Fruit fly (Drosophila melanogaster) whole organism, embryonic: ENCODE measurements around the gene Rrp47.

Source experiments
- B-H2 ChIP-seq: fragments of 200-800 bp; sonication (Bioruptor generic); optimal IDR thresholded peaks from 2 replicates; lab custom pipeline; 2018; ENCODE audit warnings: missing biosample characterization, mild to moderate bottlenecking, missing genetic modification characterization
- CG1024 ChIP-seq: fragments of 200-800 bp; sonication (Bioruptor generic); IDR thresholded peaks from 2 replicates; pipeline ENCODE4 v1.3.6; 2022; ENCODE audit warnings: missing biosample characterization, missing genetic modification characterization
- CG12299 ChIP-seq: fragments of 200-800 bp; sonication (Bioruptor generic); optimal IDR thresholded peaks from 2 replicates; lab custom pipeline; 2018; ENCODE audit warnings: missing biosample characterization, mild to moderate bottlenecking, missing genetic modification characterization
- CG12659 ChIP-seq: fragments of 200-800 bp; sonication (Bioruptor generic); optimal IDR thresholded peaks from 3 replicates; lab custom pipeline; 2017; ENCODE audit warnings: mild to moderate bottlenecking, missing biosample characterization, missing genetic modification reagents, missing genetic modification characterization
- CG13624 ChIP-seq: fragments of 200-800 bp; sonication (Bioruptor generic); optimal IDR thresholded peaks from 2 replicates; lab custom pipeline; 2016; ENCODE audit warnings: missing biosample characterization, missing genetic modification characterization
- CG13894 ChIP-seq: fragments of 200-800 bp; sonication (Bioruptor generic); optimal IDR thresholded peaks from 3 replicates; lab custom pipeline; 2018; ENCODE audit warnings: missing biosample characterization, mild to moderate bottlenecking, missing genetic modification characterization, moderate library complexity
- CG14441 ChIP-seq: fragments of 200-800 bp; sonication (Bioruptor generic); IDR thresholded peaks from 2 replicates; pipeline ENCODE4 v1.3.6; 2022; ENCODE audit warnings: missing biosample characterization, missing genetic modification characterization
- CG14710 ChIP-seq: fragments of 200-800 bp; sonication (Bioruptor generic); optimal IDR thresholded peaks from 3 replicates; lab custom pipeline; 2019; ENCODE audit warnings: missing biosample characterization, mild to moderate bottlenecking, missing genetic modification characterization, moderate library complexity
- CG1603 ChIP-seq: fragments of 200-800 bp; sonication (Bioruptor generic); optimal IDR thresholded peaks from 2 replicates; lab custom pipeline; 2019; ENCODE audit warnings: missing biosample characterization, mild to moderate bottlenecking, missing genetic modification characterization, moderate library complexity
- CG16779 ChIP-seq: fragments of 200-800 bp; sonication (Bioruptor generic); IDR thresholded peaks from 2 replicates; pipeline ENCODE4 v1.3.6; 2022; ENCODE audit warnings: missing biosample characterization, missing genetic modification characterization
- CG17802 ChIP-seq: fragments of 200-800 bp; sonication (Bioruptor generic); optimal IDR thresholded peaks from 2 replicates; lab custom pipeline; 2018; ENCODE audit warnings: missing biosample characterization, mild to moderate bottlenecking, missing genetic modification characterization, moderate library complexity
- CG17829 ChIP-seq: fragments of 200-800 bp; optimal IDR thresholded peaks from 2 replicates; lab custom pipeline; 2019; ENCODE audit warnings: missing biosample characterization, mild to moderate bottlenecking, missing genetic modification characterization, moderate library complexity
- CG30020 ChIP-seq: fragments of 200-800 bp; optimal IDR thresholded peaks from 2 replicates; lab custom pipeline; 2019; ENCODE audit warnings: missing biosample characterization, mild to moderate bottlenecking, missing genetic modification characterization, moderate library complexity
- CG30431 ChIP-seq: fragments of 200-800 bp; sonication (Bioruptor generic); optimal IDR thresholded peaks from 2 replicates; lab custom pipeline; 2017; ENCODE audit warnings: missing biosample characterization, missing genetic modification characterization
- CG3995 ChIP-seq: fragments of 200-800 bp; sonication (Bioruptor generic); optimal IDR thresholded peaks from 3 replicates; lab custom pipeline; 2016; ENCODE audit warnings: missing biosample characterization, missing genetic modification characterization
- CG4282 ChIP-seq: fragments of 200-800 bp; sonication (Bioruptor generic); optimal IDR thresholded peaks from 2 replicates; lab custom pipeline; 2016; ENCODE audit warnings: missing biosample characterization, missing genetic modification characterization
- CG6683 ChIP-seq: fragments of 200-800 bp; sonication (Bioruptor generic); optimal IDR thresholded peaks from 2 replicates; lab custom pipeline; 2017; ENCODE audit warnings: missing biosample characterization, mild to moderate bottlenecking, missing genetic modification characterization, missing genetic modification reagents
- CG6791 ChIP-seq: fragments of 200-800 bp; sonication (Bioruptor generic); IDR thresholded peaks from 3 replicates; pipeline ENCODE4 v1.3.6; 2022; ENCODE audit warnings: missing biosample characterization, missing genetic modification characterization; ENCODE audit not compliant: partially characterized antibody
- CG7357 ChIP-seq: fragments of 200-800 bp; sonication (Bioruptor generic); IDR thresholded peaks from 3 replicates; pipeline ENCODE4 v1.3.6; 2022; ENCODE audit warnings: missing biosample characterization, missing genetic modification characterization
- CG8924 ChIP-seq: fragments of 200-800 bp; optimal IDR thresholded peaks from 3 replicates; lab custom pipeline; 2019; ENCODE audit warnings: missing biosample characterization, mild to moderate bottlenecking, missing genetic modification characterization, moderate library complexity
- CHES-1-like ChIP-seq: fragments of 200-800 bp; sonication (Bioruptor generic); optimal IDR thresholded peaks from 2 replicates; lab custom pipeline; 2016; ENCODE audit warnings: missing biosample characterization, missing genetic modification characterization
- CkIIα-i1 ChIP-seq: fragments of 200-800 bp; sonication (Bioruptor generic); IDR thresholded peaks from 2 replicates; pipeline ENCODE4 v1.3.6; 2022; ENCODE audit warnings: missing biosample characterization, missing genetic modification characterization
- D19A ChIP-seq: fragments of 200-800 bp; optimal IDR thresholded peaks from 3 replicates; lab custom pipeline; 2019; ENCODE audit warnings: missing biosample characterization, mild to moderate bottlenecking, missing genetic modification characterization, moderate library complexity
- Hand ChIP-seq: fragments of 200-800 bp; sonication (Bioruptor generic); optimal IDR thresholded peaks from 2 replicates; lab custom pipeline; 2017; ENCODE audit warnings: mild to moderate bottlenecking, missing biosample characterization, missing genetic modification reagents, missing genetic modification characterization
- HmgZ ChIP-seq: fragments of 200-800 bp; sonication (Bioruptor generic); optimal IDR thresholded peaks from 2 replicates; lab custom pipeline; 2018; ENCODE audit warnings: missing biosample characterization, mild to moderate bottlenecking, missing genetic modification characterization
- Med ChIP-seq: fragments of 200-800 bp; sonication (Bioruptor generic); peaks from one replicate; lab custom pipeline; 2016; ENCODE audit warnings: missing biosample characterization, missing genetic modification characterization, mild to moderate bottlenecking, inconsistent platforms, moderate library complexity
- Myb ChIP-seq: fragments of 200-800 bp; sonication (Bioruptor generic); optimal IDR thresholded peaks from 2 replicates; lab custom pipeline; 2016; ENCODE audit warnings: missing biosample characterization, missing genetic modification characterization
- Oaz ChIP-seq: fragments of 200-800 bp; sonication (Bioruptor generic); IDR thresholded peaks from 2 replicates; pipeline ENCODE4 v1.3.6; 2022; ENCODE audit warnings: missing biosample characterization, missing genetic modification characterization
- Oli ChIP-seq: fragments of 200-800 bp; sonication (Bioruptor generic); optimal IDR thresholded peaks from 2 replicates; lab custom pipeline; 2018; ENCODE audit warnings: missing biosample characterization, mild to moderate bottlenecking, missing genetic modification characterization, moderate library complexity
- Pdp1 ChIP-seq, 2 experiments: fragments of 200-800 bp; sonication (Bioruptor generic); optimal IDR thresholded peaks; 3 replicates each; lab custom pipeline; 2016; ENCODE audit warnings: missing biosample characterization in 2 of 2, missing genetic modification characterization in 2 of 2, mild to moderate bottlenecking in 1 of 2, moderate library complexity in 1 of 2
- Poxn ChIP-seq: fragments of 200-800 bp; sonication (Bioruptor generic); IDR thresholded peaks from 2 replicates; pipeline ENCODE4 v1.3.6; 2022; ENCODE audit warnings: missing biosample characterization, missing genetic modification characterization
- Ptx1 ChIP-seq: fragments of 200-800 bp; sonication (Bioruptor generic); IDR thresholded peaks from 2 replicates; pipeline ENCODE4 v1.3.6; 2022; ENCODE audit warnings: missing biosample characterization, missing genetic modification characterization
- Vsx1 ChIP-seq: fragments of 200-800 bp; sonication (Bioruptor generic); optimal IDR thresholded peaks from 2 replicates; lab custom pipeline; 2017; ENCODE audit warnings: missing biosample characterization, mild to moderate bottlenecking, missing genetic modification characterization, missing genetic modification reagents
- Xrp1 ChIP-seq: fragments of 200-800 bp; sonication (Bioruptor generic); IDR thresholded peaks from 2 replicates; pipeline ENCODE4 v1.3.6; 2022; ENCODE audit warnings: missing biosample characterization, missing genetic modification characterization
- ara ChIP-seq: fragments of 200-800 bp; sonication (Bioruptor generic); IDR thresholded peaks from 2 replicates; pipeline ENCODE4 v1.3.6; 2022; ENCODE audit warnings: missing biosample characterization, missing genetic modification characterization
- bbx ChIP-seq: fragments of 200-800 bp; sonication (Bioruptor generic); IDR thresholded peaks from 2 replicates; pipeline ENCODE4 v1.3.6; 2022; ENCODE audit warnings: missing biosample characterization, missing genetic modification characterization; ENCODE audit not compliant: partially characterized antibody
- br ChIP-seq: fragments of >200 bp; optimal IDR thresholded peaks from 2 replicates; lab custom pipeline; 2017
- dan ChIP-seq: fragments of 200-800 bp; sonication (Bioruptor generic); IDR thresholded peaks from 2 replicates; pipeline ENCODE4 v1.3.6; 2022; ENCODE audit warnings: missing biosample characterization, missing genetic modification characterization
- hth ChIP-seq: fragments of >200 bp; optimal IDR thresholded peaks from 2 replicates; lab custom pipeline; 2017; ENCODE audit warnings: inconsistent platforms
- insv ChIP-seq, 2 experiments: fragments of 200-800 bp; sonication (Bioruptor generic); optimal IDR thresholded peaks; 3 replicates each; lab custom pipeline; 2016 to 2018; ENCODE audit warnings: missing biosample characterization in 2 of 2, missing genetic modification characterization in 2 of 2
- nmo ChIP-seq: fragments of 200-800 bp; sonication (Bioruptor generic); optimal IDR thresholded peaks from 2 replicates; lab custom pipeline; 2018; ENCODE audit warnings: missing biosample characterization, mild to moderate bottlenecking, missing genetic modification characterization, moderate library complexity
- pan ChIP-seq, 4 experiments: fragments of >200 bp in 3 of 4; fragments of 200-800 bp in 1 of 4; sonication (Bioruptor generic) in 1 of 4; optimal IDR thresholded peaks in 3 of 4; IDR thresholded peaks in 1 of 4; 2 replicates each; pipeline versions ENCODE4 v1.3.6 to Lab custom; 2017 to 2022; ENCODE audit warnings: missing biosample characterization in 2 of 4, missing genetic modification characterization in 2 of 4, mixed read lengths in 1 of 4
- pfk ChIP-seq: fragments of 200-800 bp; sonication (Bioruptor generic); optimal IDR thresholded peaks from 2 replicates; lab custom pipeline; 2018; ENCODE audit warnings: missing biosample characterization, mild to moderate bottlenecking, missing genetic modification characterization, moderate library complexity
- pum ChIP-seq: fragments of 200-800 bp; sonication (Bioruptor generic); optimal IDR thresholded peaks from 2 replicates; lab custom pipeline; 2016; ENCODE audit warnings: missing biosample characterization, missing genetic modification characterization
- pzg ChIP-seq: fragments of 200-800 bp; sonication (Bioruptor generic); optimal IDR thresholded peaks from 3 replicates; lab custom pipeline; 2018; ENCODE audit warnings: missing biosample characterization, mild to moderate bottlenecking, missing genetic modification characterization, moderate library complexity
- sim ChIP-seq: fragments of 200-800 bp; sonication (Bioruptor generic); IDR thresholded peaks from 2 replicates; pipeline ENCODE4 v1.3.6; 2022; ENCODE audit warnings: missing biosample characterization, missing genetic modification characterization
- sna ChIP-seq: fragments of 200-800 bp; sonication (Bioruptor generic); IDR thresholded peaks from 2 replicates; pipeline ENCODE4 v1.3.6; 2022; ENCODE audit warnings: missing biosample characterization, missing genetic modification characterization; ENCODE audit not compliant: partially characterized antibody
- ssp ChIP-seq: fragments of 200-800 bp; sonication (Bioruptor generic); IDR thresholded peaks from 2 replicates; pipeline ENCODE4 v1.3.6; 2022; ENCODE audit warnings: missing biosample characterization, missing genetic modification characterization
- stwl ChIP-seq: fragments of 200-800 bp; sonication (Bioruptor generic); optimal IDR thresholded peaks from 3 replicates; lab custom pipeline; 2018; ENCODE audit warnings: missing biosample characterization, mild to moderate bottlenecking, missing genetic modification characterization, moderate library complexity
- zf30C ChIP-seq: fragments of 200-800 bp; sonication (Bioruptor generic); optimal IDR thresholded peaks from 3 replicates; lab custom pipeline; 2018; ENCODE audit warnings: missing biosample characterization, mild to moderate bottlenecking, missing genetic modification characterization

Rrp47 gene

dm6 chrX:15933504-15934225 is 11.0 kb upstream of the Rrp47 start, which contains the start of gene Ranbp16 (continued):
- TF ChIP-seq CG13894 (tag; lab: Kevin White, UChicago) (no peak), CG3995 (GFP tag; lab: Kevin White, UChicago) (no peak), HmgZ (tag; lab: Kevin White, UChicago) (no peak), Oaz (GFP tag; lab: Robert Waterston, UW) (no peak), ara (GFP tag; lab: Robert Waterston, UW) (no peak), CG8924 (tag; lab: Kevin White, UChicago) (no peak), stwl (tag; lab: Kevin White, UChicago) (peak; percentile 13), CG4282 (GFP tag; lab: Kevin White, UChicago) (no peak), Oli (tag; lab: Kevin White, UChicago) (no peak), CG12659 (GFP tag; lab: Kevin White, UChicago) (no peak), bbx (peak; percentile 8; the same call in 1 of the 2 replicates), CG6683 (GFP tag; lab: Kevin White, UChicago) (no peak), sna (no peak), CG13624 (GFP tag; lab: Kevin White, UChicago) (no peak), Vsx1 (GFP tag; lab: Kevin White, UChicago) (no peak), pzg (GFP tag; lab: Kevin White, UChicago) (peak; percentile 32), CG6791 (peak; percentile 39; the same call in 1 of the 3 replicates), pum (GFP tag; lab: Kevin White, UChicago) (no peak), CG14710 (no peak)

- no peak for TF ChIP-seq Hand (GFP tag; lab: Kevin White, UChicago)
- no peak for TF ChIP-seq sim
- no peak for TF ChIP-seq CG14441 (GFP tag; lab: Robert Waterston, UW)
- no peak for TF ChIP-seq CG30431
- no peak for TF ChIP-seq insv (GFP tag; optimal IDR thresholded peaks at IDR 0.05; lab: Kevin White, UChicago)
- TF ChIP-seq CG1603 = peak; percentile 97
- no peak for TF ChIP-seq Ptx1 (GFP tag; lab: Robert Waterston, UW)
- TF ChIP-seq CG16779 (GFP tag; lab: Robert Waterston, UW) = no peak
- peak; percentile 62 for TF ChIP-seq Med (GFP tag; lab: Kevin White, UChicago)
- TF ChIP-seq pan (optimal IDR thresholded peaks at IDR 0.05; lab: Kevin White, UChicago) = no peak
- TF ChIP-seq pan (GFP tag; optimal IDR thresholded peaks at IDR 0.05 in 1 of 2, IDR thresholded peaks at IDR 0.05 in 1 of 2) = peak in 1 of 2 experiments; percentile 32
- TF ChIP-seq ssp (GFP tag; lab: Robert Waterston, UW) = peak; percentile 94
- peak; percentile 84 for TF ChIP-seq CG7357 (GFP tag; lab: Robert Waterston, UW)
- no peak for TF ChIP-seq CHES-1-like (GFP tag; lab: Kevin White, UChicago)
- TF ChIP-seq CG17802 (tag; lab: Kevin White, UChicago) = peak; percentile 88
- TF ChIP-seq B-H2 = no peak
- TF ChIP-seq CG17829 (tag; lab: Kevin White, UChicago) = peak; percentile 28
- TF ChIP-seq dan (GFP tag; lab: Robert Waterston, UW) = no peak
- TF ChIP-seq Pdp1 (GFP tag; optimal IDR thresholded peaks at IDR 0.05; lab: Kevin White, UChicago) = peak in 1 of 2 experiments; percentile 57
- no peak for TF ChIP-seq Myb
- no peak for TF ChIP-seq CkIIα-i1 (GFP tag; lab: Robert Waterston, UW)
- no peak for TF ChIP-seq zf30C (GFP tag; lab: Kevin White, UChicago)
- peak; percentile 94 for TF ChIP-seq CG30020 (tag; lab: Kevin White, UChicago)
- peak; percentile 98 for TF ChIP-seq D19A (tag; lab: Kevin White, UChicago)
- TF ChIP-seq br (lab: Kevin White, UChicago) = no peak
- no peak for TF ChIP-seq hth (lab: Kevin White, UChicago)
- TF ChIP-seq CG12299 = no peak
- TF ChIP-seq CG1024 = peak; percentile 89
- peak; percentile 12 for TF ChIP-seq nmo (GFP tag; lab: Kevin White, UChicago)
- no peak for TF ChIP-seq Poxn (GFP tag; lab: Robert Waterston, UW)
- TF ChIP-seq pfk (GFP tag; lab: Kevin White, UChicago) = peak; percentile 84
- peak; percentile 12; the same call in 1 of the 2 replicates for TF ChIP-seq Xrp1 (GFP tag; lab: Robert Waterston, UW)
These were observed 10.5 kb upstream of the Rrp47 start for dm6 chrX:15934226-15934547.
